Fruit fly (Drosophila melanogaster): ENCODE results near the gene Fancl.
A peak's percentile ranks its signal among the peaks of the same experiment; 100 is the strongest.

Fancl gene

DNA sequence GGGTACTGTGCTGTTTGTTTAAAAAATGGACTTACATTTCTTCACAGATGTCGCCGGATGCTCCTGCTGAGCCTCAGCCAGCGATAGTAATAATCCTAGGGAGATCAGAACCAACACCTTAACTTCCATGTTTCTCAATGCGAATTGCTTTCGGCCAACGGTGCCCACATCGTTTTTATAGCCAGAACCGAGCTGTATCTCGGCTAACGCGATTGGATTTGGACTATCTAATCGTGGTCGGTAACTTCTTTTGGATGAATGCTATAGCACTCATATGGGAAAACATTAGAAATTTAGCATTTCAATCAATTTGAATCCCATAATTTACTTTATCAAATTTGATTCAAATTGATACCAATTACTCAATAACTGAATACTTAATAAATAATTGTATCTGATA is 3.3 kb upstream of the Fancl start, which contains the start of gene Npc2d:
TSS of gene Npc2d (minus strand) at position 133 of the 400 bp plus-strand sequence.
- TF ChIP-seq Mnt (GFP tag; optimal IDR thresholded peaks at IDR 0.05) (no peak), CG1620 (GFP tag; optimal IDR thresholded peaks at IDR 0.05) (no peak), CG11617 (GFP tag; optimal IDR thresholded peaks at IDR 0.05) (no peak), CG7101 (tag; optimal IDR thresholded peaks at IDR 0.05) (no peak), ovo (GFP tag; optimal IDR thresholded peaks at IDR 0.05) (no peak), pad (GFP tag; optimal IDR thresholded peaks at IDR 0.05) (no peak), CG12768 (GFP tag; optimal IDR thresholded peaks at IDR 0.05) (no peak), tj (GFP tag; optimal IDR thresholded peaks at IDR 0.05) (no peak), CG7045 (GFP tag; optimal IDR thresholded peaks at IDR 0.05) (no peak), CG14711 (tag; optimal IDR thresholded peaks at IDR 0.05) (no peak), cic (GFP tag; optimal IDR thresholded peaks at IDR 0.05) (no peak), CG5204 (GFP tag; optimal IDR thresholded peaks at IDR 0.05) (no peak), kay (GFP tag; ENCODE audit: borderline replicate concordance) (no peak), Crg-1 (GFP tag; optimal IDR thresholded peaks at IDR 0.05) (no peak), cnc (optimal IDR thresholded peaks at IDR 0.05) (no peak), toe (GFP tag; optimal IDR thresholded peaks at IDR 0.05) (no peak), Hr96 (GFP tag; optimal IDR thresholded peaks at IDR 0.05) (no peak), Clk (GFP tag; optimal IDR thresholded peaks at IDR 0.05) (no peak), CG33017 (tag; optimal IDR thresholded peaks at IDR 0.05) (no peak), bab1 (GFP tag; optimal IDR thresholded peaks at IDR 0.05) (no peak)

DNA sequence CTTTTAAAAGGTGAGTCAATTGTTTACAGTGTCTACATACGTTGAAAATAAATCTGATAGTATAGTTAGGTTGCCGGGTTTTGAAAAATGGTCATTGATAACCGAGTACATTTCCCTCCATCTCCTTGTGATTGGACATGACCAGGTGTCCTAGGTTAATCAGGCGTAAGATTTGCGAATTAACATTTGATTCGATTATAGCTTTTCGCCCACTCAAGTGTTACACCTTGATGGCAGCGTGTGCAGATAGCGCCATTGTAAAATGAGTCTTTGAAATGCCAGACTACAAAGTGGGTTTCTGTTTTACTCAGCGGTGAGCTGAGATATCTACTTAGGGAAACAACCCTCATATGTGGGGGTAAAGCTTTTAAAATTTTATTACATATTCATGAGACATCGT is 2.3 kb upstream of the Fancl start:
- TF ChIP-seq CG11617 (GFP tag; optimal IDR thresholded peaks at IDR 0.05): no peak
- TF ChIP-seq CG7101 (tag; optimal IDR thresholded peaks at IDR 0.05): no peak
- no peak for TF ChIP-seq kay (GFP tag; ENCODE audit: borderline replicate concordance)
- no peak for TF ChIP-seq CG1620 (GFP tag; optimal IDR thresholded peaks at IDR 0.05)
- no peak for TF ChIP-seq cic (GFP tag; optimal IDR thresholded peaks at IDR 0.05)
- TF ChIP-seq Crg-1 (GFP tag; optimal IDR thresholded peaks at IDR 0.05): no peak
- TF ChIP-seq Clk (GFP tag; optimal IDR thresholded peaks at IDR 0.05): no peak
- no peak for TF ChIP-seq tj (GFP tag; optimal IDR thresholded peaks at IDR 0.05)
- TF ChIP-seq Mnt (GFP tag; optimal IDR thresholded peaks at IDR 0.05): no peak
- no peak for TF ChIP-seq cnc (optimal IDR thresholded peaks at IDR 0.05)
- TF ChIP-seq Hr96 (GFP tag; optimal IDR thresholded peaks at IDR 0.05): no peak
- TF ChIP-seq CG7045 (GFP tag; optimal IDR thresholded peaks at IDR 0.05): no peak
- TF ChIP-seq toe (GFP tag; optimal IDR thresholded peaks at IDR 0.05): no peak
- TF ChIP-seq CG12768 (GFP tag; optimal IDR thresholded peaks at IDR 0.05): no peak
- TF ChIP-seq ovo (GFP tag; optimal IDR thresholded peaks at IDR 0.05): no peak
- no peak for TF ChIP-seq pad (GFP tag; optimal IDR thresholded peaks at IDR 0.05)
- no peak for TF ChIP-seq CG5204 (GFP tag; optimal IDR thresholded peaks at IDR 0.05)
- TF ChIP-seq CG14711 (tag; optimal IDR thresholded peaks at IDR 0.05): no peak
- no peak for TF ChIP-seq CG33017 (tag; optimal IDR thresholded peaks at IDR 0.05)
- TF ChIP-seq bab1 (GFP tag; optimal IDR thresholded peaks at IDR 0.05): no peak

DNA sequence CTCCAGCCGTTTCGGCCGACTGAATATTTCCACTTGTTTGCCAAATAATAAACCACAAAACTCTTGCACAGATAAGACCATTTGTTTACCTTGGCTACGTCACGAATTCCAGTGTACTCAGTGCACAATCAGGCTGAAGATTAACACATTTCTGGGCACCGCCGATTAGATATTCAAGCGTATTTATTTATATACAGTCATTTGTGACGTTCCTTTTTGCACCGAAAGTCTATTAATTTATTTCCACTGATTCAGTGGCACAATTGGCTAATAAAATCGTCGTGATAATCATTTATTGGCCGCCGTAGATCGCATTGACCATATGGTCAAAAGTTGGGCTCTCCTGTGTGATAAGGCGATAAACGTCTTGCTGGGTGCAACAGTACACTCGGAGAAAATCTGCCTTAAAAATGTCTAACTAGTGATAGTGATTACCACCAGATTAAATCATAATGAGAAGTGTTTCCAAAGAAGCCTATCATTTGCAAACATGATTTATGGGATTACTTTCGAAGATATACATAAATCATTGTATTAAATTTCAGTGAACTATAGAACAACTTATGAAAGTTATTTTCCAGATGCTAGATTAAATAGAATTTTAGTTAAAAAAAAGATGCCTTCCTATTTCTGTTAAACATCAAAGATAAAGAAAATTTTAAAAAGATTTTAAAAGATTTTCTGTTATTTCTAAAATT is 1.8 kb upstream of the Fancl start:
- TF ChIP-seq CG7045 (GFP tag; optimal IDR thresholded peaks at IDR 0.05) (peak; percentile 3), CG14711 (tag; optimal IDR thresholded peaks at IDR 0.05) (peak; percentile 4), bab1 (GFP tag; optimal IDR thresholded peaks at IDR 0.05) (no peak), cic (GFP tag; optimal IDR thresholded peaks at IDR 0.05) (peak; percentile 92), tj (GFP tag; optimal IDR thresholded peaks at IDR 0.05) (no peak), Crg-1 (GFP tag; optimal IDR thresholded peaks at IDR 0.05) (peak; percentile 34), kay (GFP tag; ENCODE audit: borderline replicate concordance) (no peak), CG5204 (GFP tag; optimal IDR thresholded peaks at IDR 0.05) (peak; percentile 2), CG12768 (GFP tag; optimal IDR thresholded peaks at IDR 0.05) (peak; percentile 71), Mnt (GFP tag; optimal IDR thresholded peaks at IDR 0.05) (peak; percentile 53), CG7101 (tag; optimal IDR thresholded peaks at IDR 0.05) (peak; percentile 11), toe (GFP tag; optimal IDR thresholded peaks at IDR 0.05) (no peak), pad (GFP tag; optimal IDR thresholded peaks at IDR 0.05) (peak; percentile 22), cnc (optimal IDR thresholded peaks at IDR 0.05) (no peak), Clk (GFP tag; optimal IDR thresholded peaks at IDR 0.05) (no peak), CG11617 (GFP tag; optimal IDR thresholded peaks at IDR 0.05) (no peak), CG33017 (tag; optimal IDR thresholded peaks at IDR 0.05) (peak; percentile 70), Hr96 (GFP tag; optimal IDR thresholded peaks at IDR 0.05) (no peak), CG1620 (GFP tag; optimal IDR thresholded peaks at IDR 0.05) (no peak), ovo (GFP tag; optimal IDR thresholded peaks at IDR 0.05) (peak; percentile 58)

DNA sequence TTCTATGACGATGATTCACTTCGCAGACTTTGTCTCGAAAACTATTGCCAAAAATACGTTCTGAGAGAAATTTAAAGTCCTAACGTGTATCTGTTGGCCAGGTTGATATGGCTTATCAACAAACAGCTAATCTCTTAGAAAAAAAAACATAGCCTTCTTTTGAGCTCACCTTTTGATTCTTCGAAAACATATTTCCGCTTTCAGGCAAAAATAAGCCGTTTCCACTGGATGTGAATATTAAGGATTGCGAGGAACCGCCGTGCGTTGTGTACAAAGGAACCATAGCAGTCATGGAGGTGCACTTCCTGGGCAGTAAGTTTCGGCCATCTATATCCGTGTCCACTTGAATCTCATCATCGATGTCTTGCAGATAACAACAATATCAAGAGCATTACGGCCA is 890 bp upstream of the Fancl start:
- TF ChIP-seq CG12768 (GFP tag; optimal IDR thresholded peaks at IDR 0.05) (no peak), bab1 (GFP tag; optimal IDR thresholded peaks at IDR 0.05) (no peak), CG7045 (GFP tag; optimal IDR thresholded peaks at IDR 0.05) (no peak), pad (GFP tag; optimal IDR thresholded peaks at IDR 0.05) (no peak), Mnt (GFP tag; optimal IDR thresholded peaks at IDR 0.05) (no peak), CG11617 (GFP tag; optimal IDR thresholded peaks at IDR 0.05) (no peak)

DNA sequence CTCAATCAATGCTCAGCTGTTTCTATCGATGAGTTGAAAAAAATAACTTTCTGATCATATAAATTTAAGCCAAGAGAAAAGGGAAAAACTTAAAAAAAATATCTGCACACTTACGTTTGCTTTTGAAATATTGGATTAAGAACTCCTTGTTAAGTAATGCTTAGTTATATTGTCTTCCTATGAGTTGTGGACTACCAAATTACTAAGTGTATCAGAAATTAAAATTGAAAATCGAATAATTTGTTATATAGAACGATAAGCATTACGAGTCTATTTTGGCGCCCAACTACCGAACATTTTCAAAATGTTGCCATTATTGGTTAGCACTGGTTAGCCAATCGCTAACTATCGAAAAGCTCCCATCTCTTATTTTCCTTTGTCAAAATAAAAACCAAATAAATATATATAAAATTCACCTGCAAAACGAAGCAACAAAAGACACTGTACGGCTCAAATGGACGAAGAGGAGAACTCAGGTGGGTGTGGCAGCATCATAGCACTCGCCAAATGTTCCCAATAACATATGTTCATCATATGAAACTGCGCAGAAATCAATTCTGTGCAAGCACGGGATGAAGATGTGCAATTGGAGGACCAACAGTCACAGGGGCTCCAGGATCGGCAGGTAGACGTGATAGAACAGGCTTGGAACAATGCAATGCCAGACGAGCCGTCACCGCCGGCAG is 3.7 kb downstream of the Fancl start, which contains the start of gene ohgt:
TSS of gene ohgt (plus strand) at position 358 of the 686 bp plus-strand sequence.
- no peak for TF ChIP-seq tj (GFP tag; optimal IDR thresholded peaks at IDR 0.05)
- no peak for TF ChIP-seq toe (GFP tag; optimal IDR thresholded peaks at IDR 0.05)
- peak; percentile 45 for TF ChIP-seq CG1620 (GFP tag; optimal IDR thresholded peaks at IDR 0.05)
- TF ChIP-seq Crg-1 (GFP tag; optimal IDR thresholded peaks at IDR 0.05): peak; percentile 35
- peak; percentile 20 for TF ChIP-seq CG11617 (GFP tag; optimal IDR thresholded peaks at IDR 0.05)
- no peak for TF ChIP-seq Hr96 (GFP tag; optimal IDR thresholded peaks at IDR 0.05)
- no peak for TF ChIP-seq CG7045 (GFP tag; optimal IDR thresholded peaks at IDR 0.05)
- TF ChIP-seq ovo (GFP tag; optimal IDR thresholded peaks at IDR 0.05): peak; percentile 7
- TF ChIP-seq CG33017 (tag; optimal IDR thresholded peaks at IDR 0.05): no peak
- TF ChIP-seq cnc (optimal IDR thresholded peaks at IDR 0.05): no peak
- no peak for TF ChIP-seq cic (GFP tag; optimal IDR thresholded peaks at IDR 0.05)
- TF ChIP-seq CG14711 (tag; optimal IDR thresholded peaks at IDR 0.05): no peak
- TF ChIP-seq CG12768 (GFP tag; optimal IDR thresholded peaks at IDR 0.05): peak; percentile 10
- no peak for TF ChIP-seq Clk (GFP tag; optimal IDR thresholded peaks at IDR 0.05)
- TF ChIP-seq Mnt (GFP tag; optimal IDR thresholded peaks at IDR 0.05): peak; percentile 23
- peak; percentile 28 for TF ChIP-seq bab1 (GFP tag; optimal IDR thresholded peaks at IDR 0.05)
- no peak for TF ChIP-seq CG7101 (tag; optimal IDR thresholded peaks at IDR 0.05)
- TF ChIP-seq kay (GFP tag; ENCODE audit: borderline replicate concordance): no peak
- TF ChIP-seq pad (GFP tag; optimal IDR thresholded peaks at IDR 0.05): no peak
- TF ChIP-seq CG5204 (GFP tag; optimal IDR thresholded peaks at IDR 0.05): no peak

All from whole organism, adult.